Fruit fly (Drosophila melanogaster) whole organism, embryonic: ENCODE results near the gene CG32772.

Experiments used
- CG12744 ChIP-seq: fragments of 200-800 bp; sonication (Bioruptor generic); optimal IDR thresholded peaks from 2 replicates; lab custom pipeline; 2016; ENCODE audit warnings: missing biosample characterization, missing genetic modification characterization
- Drgx ChIP-seq: fragments of 200-800 bp; sonication (Bioruptor generic); IDR thresholded peaks from 2 replicates; pipeline ENCODE4 v1.3.6; 2022; ENCODE audit warnings: missing biosample characterization, missing genetic modification characterization
- Hr51 ChIP-seq, 2 experiments: fragments of 200-800 bp; sonication (Bioruptor generic); optimal IDR thresholded peaks; 2 replicates in 1 of 2; 3 replicates in 1 of 2; lab custom pipeline; 2016 to 2018; ENCODE audit warnings: missing biosample characterization in 2 of 2, missing genetic modification characterization in 2 of 2, mild to moderate bottlenecking in 1 of 2, moderate library complexity in 1 of 2
- bab2 ChIP-seq: fragments of 200-800 bp; sonication (Bioruptor generic); optimal IDR thresholded peaks from 2 replicates; lab custom pipeline; 2016; ENCODE audit warnings: missing biosample characterization, missing genetic modification characterization
- salm ChIP-seq: fragments of 200-800 bp; sonication (Bioruptor generic); optimal IDR thresholded peaks from 2 replicates; lab custom pipeline; 2018; ENCODE audit warnings: missing biosample characterization, mild to moderate bottlenecking, missing genetic modification characterization
- seq ChIP-seq: fragments of 200-800 bp; sonication (Bioruptor generic); IDR thresholded peaks from 2 replicates; pipeline ENCODE4 v1.3.6; 2022; ENCODE audit warnings: missing biosample characterization, missing genetic modification characterization

Gene CG32772

dm6 chrX:4962964-4963363 lies 54.1 kb downstream of the CG32772 start:
- TF ChIP-seq Hr51 (GFP tag; optimal IDR thresholded peaks at IDR 0.05; lab: Kevin White, UChicago) = no peak
- no peak for TF ChIP-seq salm
- no peak for TF ChIP-seq seq
- TF ChIP-seq CG12744 (GFP tag; lab: Kevin White, UChicago) = no peak
- no peak for TF ChIP-seq bab2 (GFP tag; lab: Kevin White, UChicago)
- peak; percentile 52; the same call in 1 of the 2 replicates for TF ChIP-seq Drgx (GFP tag; lab: Robert Waterston, UW)
